Fruit fly (Drosophila melanogaster) whole organism, adult: ENCODE measurements around the gene CG4839.

Experiments used
- CG11617 ChIP-seq: fragments of 200-800 bp; sonication (Bioruptor generic); optimal IDR thresholded peaks from 2 replicates; lab custom pipeline; 2017; ENCODE audit warnings: mild to moderate bottlenecking, missing biosample characterization, missing genetic modification reagents, missing genetic modification characterization
- CG12768 ChIP-seq: fragments of 200-800 bp; sonication (Bioruptor generic); optimal IDR thresholded peaks from 2 replicates; lab custom pipeline; 2017; ENCODE audit warnings: missing biosample characterization, missing genetic modification characterization, mild to moderate bottlenecking, moderate library complexity, missing genetic modification reagents
- CG14711 ChIP-seq: fragments of 200-800 bp; sonication (Bioruptor generic); optimal IDR thresholded peaks from 2 replicates; lab custom pipeline; 2018; ENCODE audit warnings: missing biosample characterization, mild to moderate bottlenecking, missing genetic modification characterization, moderate library complexity
- CG1620 ChIP-seq: fragments of 200-800 bp; sonication (Bioruptor generic); optimal IDR thresholded peaks from 2 replicates; lab custom pipeline; 2016; ENCODE audit warnings: missing biosample characterization, missing genetic modification characterization
- CG33017 ChIP-seq: fragments of 200-800 bp; sonication (Bioruptor generic); optimal IDR thresholded peaks from 2 replicates; lab custom pipeline; 2018; ENCODE audit warnings: missing biosample characterization, mild to moderate bottlenecking, missing genetic modification characterization, moderate library complexity
- CG5204 ChIP-seq: fragments of 200-800 bp; sonication (Bioruptor generic); optimal IDR thresholded peaks from 2 replicates; lab custom pipeline; 2016; ENCODE audit warnings: missing biosample characterization, missing genetic modification characterization
- CG7045 ChIP-seq: fragments of 200-800 bp; sonication (Bioruptor generic); optimal IDR thresholded peaks from 2 replicates; lab custom pipeline; 2017; ENCODE audit warnings: missing biosample characterization, mild to moderate bottlenecking, missing genetic modification characterization
- CG7101 ChIP-seq: fragments of 200-800 bp; sonication (Bioruptor generic); optimal IDR thresholded peaks from 2 replicates; lab custom pipeline; 2018; ENCODE audit warnings: missing biosample characterization, mild to moderate bottlenecking, missing genetic modification characterization, moderate library complexity
- Clk ChIP-seq: fragments of 200-800 bp; sonication (Bioruptor generic); optimal IDR thresholded peaks from 2 replicates; lab custom pipeline; 2017; ENCODE audit warnings: missing biosample characterization, missing genetic modification characterization
- Crg-1 ChIP-seq: fragments of 200-800 bp; sonication (Bioruptor generic); optimal IDR thresholded peaks from 2 replicates; lab custom pipeline; 2016; ENCODE audit warnings: missing biosample characterization, missing genetic modification characterization
- Hr96 ChIP-seq: fragments of 200-800 bp; sonication (Bioruptor generic); optimal IDR thresholded peaks from 2 replicates; lab custom pipeline; 2016; ENCODE audit warnings: missing biosample characterization, missing genetic modification characterization
- Mnt ChIP-seq: fragments of 200-800 bp; sonication (Bioruptor generic); optimal IDR thresholded peaks from 2 replicates; lab custom pipeline; 2016; ENCODE audit warnings: missing biosample characterization, mild to moderate bottlenecking, missing genetic modification characterization
- bab1 ChIP-seq: fragments of 200-800 bp; sonication (Bioruptor generic); optimal IDR thresholded peaks from 3 replicates; lab custom pipeline; 2019; ENCODE audit warnings: missing biosample characterization, mild to moderate bottlenecking, missing genetic modification characterization, moderate library complexity
- cic ChIP-seq: fragments of 200-800 bp; sonication (Bioruptor generic); optimal IDR thresholded peaks from 2 replicates; lab custom pipeline; 2017; ENCODE audit warnings: missing biosample characterization, mild to moderate bottlenecking, missing genetic modification characterization, moderate library complexity
- cnc ChIP-seq, 2 experiments: fragments of >200 bp; optimal IDR thresholded peaks; 2 replicates each; lab custom pipeline; 2017
- kay ChIP-seq: fragments of 200-800 bp; sonication (Bioruptor generic); peaks from one replicate; lab custom pipeline; 2016; ENCODE audit warnings: missing biosample characterization, missing genetic modification characterization, borderline replicate concordance
- ovo ChIP-seq: fragments of 200-800 bp; sonication (Bioruptor generic); optimal IDR thresholded peaks from 2 replicates; lab custom pipeline; 2016; ENCODE audit warnings: missing biosample characterization, missing genetic modification characterization
- pad ChIP-seq: fragments of 200-800 bp; sonication (Bioruptor generic); optimal IDR thresholded peaks from 3 replicates; lab custom pipeline; 2017; ENCODE audit warnings: missing biosample characterization, missing genetic modification characterization, mild to moderate bottlenecking, moderate library complexity, missing genetic modification reagents
- tj ChIP-seq: fragments of 200-800 bp; sonication (Bioruptor generic); optimal IDR thresholded peaks from 3 replicates; lab custom pipeline; 2017; ENCODE audit warnings: missing biosample characterization, mild to moderate bottlenecking, missing genetic modification characterization, moderate library complexity
- toe ChIP-seq: fragments of 200-800 bp; sonication (Bioruptor generic); optimal IDR thresholded peaks from 2 replicates; lab custom pipeline; 2016; ENCODE audit warnings: missing biosample characterization, missing genetic modification characterization

The CG4839 gene

dm6 chr2L:10144236-10144953 is at the start of gene CG4839:
CG4839 (plus strand) TSS chr2L:10144776.
- TF ChIP-seq CG7101 (tag; lab: Kevin White, UChicago): peak; percentile 7
- TF ChIP-seq Mnt (GFP tag; lab: Kevin White, UChicago): peak; percentile 54
- TF ChIP-seq CG12768 (GFP tag; lab: Kevin White, UChicago): peak; percentile 7
- TF ChIP-seq CG14711 (tag; lab: Kevin White, UChicago): no peak
- no peak for TF ChIP-seq toe
- TF ChIP-seq Hr96 (GFP tag; lab: Kevin White, UChicago): peak; percentile 14
- no peak for TF ChIP-seq kay (GFP tag; lab: Kevin White, UChicago)
- TF ChIP-seq cic (GFP tag; lab: Kevin White, UChicago): peak; percentile 59

dm6 chr2L:10096127-10096526 is 48.4 kb upstream of the CG4839 start:
- TF ChIP-seq toe (no peak), Crg-1 (no peak), ovo (GFP tag; lab: Kevin White, UChicago) (no peak), CG11617 (GFP tag; lab: Kevin White, UChicago) (no peak), Hr96 (GFP tag; lab: Kevin White, UChicago) (no peak), CG12768 (GFP tag; lab: Kevin White, UChicago) (no peak), cic (GFP tag; lab: Kevin White, UChicago) (no peak), CG7045 (GFP tag; lab: Kevin White, UChicago) (no peak), Clk (GFP tag; lab: Kevin White, UChicago) (no peak), pad (GFP tag; lab: Kevin White, UChicago) (no peak), CG7101 (tag; lab: Kevin White, UChicago) (no peak), CG1620 (GFP tag; lab: Kevin White, UChicago) (no peak), kay (GFP tag; lab: Kevin White, UChicago) (no peak), bab1 (no peak), CG33017 (tag; lab: Kevin White, UChicago) (no peak), CG14711 (tag; lab: Kevin White, UChicago) (no peak)

- TF ChIP-seq pad (GFP tag; lab: Kevin White, UChicago): no peak
- no peak for TF ChIP-seq kay (GFP tag; lab: Kevin White, UChicago)
- no peak for TF ChIP-seq ovo (GFP tag; lab: Kevin White, UChicago)
- no peak for TF ChIP-seq Mnt (GFP tag; lab: Kevin White, UChicago)
- no peak for TF ChIP-seq CG7045 (GFP tag; lab: Kevin White, UChicago)
- no peak for TF ChIP-seq Crg-1
- no peak for TF ChIP-seq bab1
- TF ChIP-seq cnc (optimal IDR thresholded peaks at IDR 0.05; lab: Kevin White, UChicago): no peak
- TF ChIP-seq CG11617 (GFP tag; lab: Kevin White, UChicago): no peak
- no peak for TF ChIP-seq toe
- TF ChIP-seq CG14711 (tag; lab: Kevin White, UChicago): no peak
- no peak for TF ChIP-seq CG1620 (GFP tag; lab: Kevin White, UChicago)
- TF ChIP-seq CG33017 (tag; lab: Kevin White, UChicago): no peak
- TF ChIP-seq cic (GFP tag; lab: Kevin White, UChicago): no peak
- TF ChIP-seq Clk (GFP tag; lab: Kevin White, UChicago): no peak
- TF ChIP-seq CG12768 (GFP tag; lab: Kevin White, UChicago): no peak
Observed at dm6 chr2L:10108749-10109148, 35.8 kb upstream of the CG4839 start.

dm6 chr2L:10122671-10123070 is 21.9 kb upstream of the CG4839 start, which contains the start of gene CG13135:
CG13135 (minus strand) TSS chr2L:10122771.
- TF ChIP-seq Hr96 (GFP tag; lab: Kevin White, UChicago): no peak
- TF ChIP-seq toe: no peak
- no peak for TF ChIP-seq CG5204 (GFP tag; lab: Kevin White, UChicago)
- TF ChIP-seq CG7101 (tag; lab: Kevin White, UChicago): no peak
- TF ChIP-seq pad (GFP tag; lab: Kevin White, UChicago): no peak
- TF ChIP-seq CG33017 (tag; lab: Kevin White, UChicago): no peak
- no peak for TF ChIP-seq kay (GFP tag; lab: Kevin White, UChicago)
- TF ChIP-seq CG14711 (tag; lab: Kevin White, UChicago): no peak
- TF ChIP-seq CG12768 (GFP tag; lab: Kevin White, UChicago): no peak
- no peak for TF ChIP-seq CG11617 (GFP tag; lab: Kevin White, UChicago)
- TF ChIP-seq ovo (GFP tag; lab: Kevin White, UChicago): no peak

dm6 chr2L:10123963-10124362 is 20.6 kb upstream of the CG4839 start:
- TF ChIP-seq CG5204 (GFP tag; lab: Kevin White, UChicago): no peak
- TF ChIP-seq Mnt (GFP tag; lab: Kevin White, UChicago): no peak

- TF ChIP-seq CG7045 (GFP tag; lab: Kevin White, UChicago) (no peak), CG1620 (GFP tag; lab: Kevin White, UChicago) (no peak), Hr96 (GFP tag; lab: Kevin White, UChicago) (no peak), cic (GFP tag; lab: Kevin White, UChicago) (no peak), Crg-1 (no peak), toe (no peak), CG33017 (tag; lab: Kevin White, UChicago) (no peak), CG12768 (GFP tag; lab: Kevin White, UChicago) (no peak), kay (GFP tag; lab: Kevin White, UChicago) (no peak), tj (GFP tag; lab: Kevin White, UChicago) (no peak), CG5204 (GFP tag; lab: Kevin White, UChicago) (no peak), bab1 (no peak), CG14711 (tag; lab: Kevin White, UChicago) (no peak), CG11617 (GFP tag; lab: Kevin White, UChicago) (no peak), Mnt (GFP tag; lab: Kevin White, UChicago) (no peak)
Observed at dm6 chr2L:10130763-10131162, 13.8 kb upstream of the CG4839 start.
